Fruit fly (Drosophila melanogaster) Kc167 (cell line): ENCODE measurements around the gene CG34117.

Experiments
- Myc ChIP-seq: fragments of >200 bp; optimal IDR thresholded peaks from 2 replicates; lab custom pipeline; 2017; ENCODE audit warnings: missing external identifiers
- Sin3A ChIP-seq: fragments of >200 bp; optimal IDR thresholded peaks from 2 replicates; lab custom pipeline; 2018; ENCODE audit warnings: missing external identifiers
- h ChIP-seq: fragments of >200 bp; optimal IDR thresholded peaks from 3 replicates; lab custom pipeline; 2018; ENCODE audit warnings: missing external identifiers
- insv ChIP-seq: fragments of >200 bp; optimal IDR thresholded peaks from 3 replicates; lab custom pipeline; 2018; ENCODE audit warnings: missing external identifiers
- psq ChIP-seq: fragments of >200 bp; optimal IDR thresholded peaks from 2 replicates; lab custom pipeline; 2017; ENCODE audit warnings: missing external identifiers
- ttk ChIP-seq: sonication (Bioruptor generic); optimal IDR thresholded peaks from 2 replicates; lab custom pipeline; 2017; ENCODE audit warnings: missing external identifiers

Gene CG34117

dm6 chr3R:9428988-9429387 lies 29.1 kb upstream of the CG34117 start:
- TF ChIP-seq Sin3A (lab: Kevin White, UChicago) (no peak), psq (lab: Kevin White, UChicago) (no peak), ttk (lab: Kevin White, UChicago) (no peak), Myc (no peak), h (lab: Kevin White, UChicago) (no peak), insv (lab: Kevin White, UChicago) (no peak)

DNA sequence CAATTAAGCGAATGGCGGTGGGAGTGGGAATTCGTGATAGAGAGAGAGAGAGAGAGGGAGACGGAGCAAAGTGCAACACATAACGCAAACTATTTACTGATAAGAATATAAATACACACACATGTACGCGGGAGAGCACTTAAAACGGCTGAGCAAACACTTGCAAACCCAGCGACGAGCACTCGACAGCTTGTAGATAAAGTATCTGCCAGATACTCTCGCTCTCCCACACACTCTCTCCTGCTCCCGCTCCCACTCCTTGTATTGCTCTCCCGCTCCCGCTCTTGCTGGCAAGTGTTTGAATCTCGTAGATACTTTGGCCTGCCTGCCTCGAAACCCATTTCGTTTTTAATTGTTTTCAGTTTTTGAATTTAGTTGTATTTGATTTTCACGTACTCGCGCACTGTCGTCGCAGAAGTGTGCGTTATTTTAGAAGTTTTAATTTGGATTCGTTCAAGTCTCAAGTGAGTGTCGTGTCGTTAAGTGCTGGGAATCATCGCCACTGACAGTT lies 28.4 kb upstream of the CG34117 start:
- TF ChIP-seq Myc = no peak
- TF ChIP-seq ttk (lab: Kevin White, UChicago) = no peak
- no peak for TF ChIP-seq Sin3A (lab: Kevin White, UChicago)
- no peak for TF ChIP-seq insv (lab: Kevin White, UChicago)
- TF ChIP-seq h (lab: Kevin White, UChicago) = no peak
- no peak for TF ChIP-seq psq (lab: Kevin White, UChicago)

dm6 chr3R:9427328-9427727 lies 27.5 kb upstream of the CG34117 start:
- TF ChIP-seq psq (lab: Kevin White, UChicago) (no peak), insv (lab: Kevin White, UChicago) (no peak), h (lab: Kevin White, UChicago) (no peak), Myc (no peak), ttk (lab: Kevin White, UChicago) (no peak), Sin3A (lab: Kevin White, UChicago) (no peak)

- TF ChIP-seq Sin3A (lab: Kevin White, UChicago) = no peak
- no peak for TF ChIP-seq Myc
- no peak for TF ChIP-seq h (lab: Kevin White, UChicago)
- TF ChIP-seq psq (lab: Kevin White, UChicago) = no peak
- TF ChIP-seq ttk (lab: Kevin White, UChicago) = no peak
- TF ChIP-seq insv (lab: Kevin White, UChicago) = no peak
These were observed 24.3 kb upstream of the CG34117 start for dm6 chr3R:9424061-9424665.

- no peak for TF ChIP-seq ttk (lab: Kevin White, UChicago)
These were observed 22.5 kb upstream of the CG34117 start for dm6 chr3R:9422338-9422737.

DNA sequence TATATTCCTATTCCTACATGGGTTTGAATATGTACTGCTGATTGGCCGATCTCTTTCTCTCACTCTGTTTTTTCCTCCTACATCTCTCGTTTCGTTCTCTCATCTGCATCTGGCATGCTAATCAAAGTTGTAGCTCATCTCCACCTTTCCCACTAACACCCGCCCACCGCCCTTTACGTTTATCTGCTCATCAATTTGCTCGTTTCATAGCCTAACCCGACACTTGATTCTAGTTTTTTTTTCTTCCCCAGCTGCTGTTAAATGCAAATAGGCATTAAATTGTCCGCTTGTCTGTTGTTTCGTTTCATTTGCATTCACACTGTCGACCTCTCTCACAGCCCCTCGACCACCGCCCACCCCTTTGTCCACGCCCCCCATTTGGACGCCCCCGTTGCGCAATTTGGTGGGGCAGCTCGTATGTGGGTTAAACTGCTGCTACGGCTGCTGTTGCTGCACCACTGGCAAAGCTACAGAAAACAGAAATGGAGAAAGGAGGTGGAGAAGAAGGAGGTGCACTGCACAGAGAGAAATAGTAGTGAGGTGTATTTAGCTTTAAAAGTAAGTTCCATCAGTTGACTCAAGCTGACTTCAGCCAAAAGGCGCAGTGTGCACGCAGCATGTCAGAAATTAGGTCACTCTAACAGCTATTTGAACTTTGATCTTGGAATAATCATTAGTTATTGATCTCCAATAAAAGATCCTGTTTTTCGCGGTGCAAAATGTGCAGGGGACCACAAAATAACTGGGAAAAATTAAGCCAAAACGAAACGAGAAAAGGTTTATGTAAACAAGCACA lies 20.8 kb upstream of the CG34117 start:
- TF ChIP-seq Sin3A (lab: Kevin White, UChicago) (no peak), Myc (no peak), insv (lab: Kevin White, UChicago) (no peak), ttk (lab: Kevin White, UChicago) (no peak), psq (lab: Kevin White, UChicago) (no peak), h (lab: Kevin White, UChicago) (no peak)

DNA sequence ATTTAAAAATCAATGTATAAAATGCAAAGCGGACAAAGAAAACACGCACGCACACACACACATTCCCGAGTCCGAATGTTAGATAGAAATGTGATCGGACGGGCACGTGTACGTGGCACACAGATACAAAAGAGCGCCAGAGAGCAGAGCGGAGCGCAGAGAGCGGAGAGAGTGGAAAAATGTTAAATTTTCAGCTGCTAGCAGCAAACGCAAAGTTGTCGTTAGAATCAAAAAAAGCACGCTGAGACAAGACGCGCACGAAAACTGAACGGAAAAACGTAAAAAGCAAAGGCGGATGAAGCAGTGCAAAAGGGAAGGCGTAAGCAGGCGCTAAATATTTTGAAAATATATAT lies 19.4 kb upstream of the CG34117 start:
- TF ChIP-seq Myc = no peak
- no peak for TF ChIP-seq psq (lab: Kevin White, UChicago)
- no peak for TF ChIP-seq h (lab: Kevin White, UChicago)
- no peak for TF ChIP-seq ttk (lab: Kevin White, UChicago)
- TF ChIP-seq insv (lab: Kevin White, UChicago) = no peak

DNA sequence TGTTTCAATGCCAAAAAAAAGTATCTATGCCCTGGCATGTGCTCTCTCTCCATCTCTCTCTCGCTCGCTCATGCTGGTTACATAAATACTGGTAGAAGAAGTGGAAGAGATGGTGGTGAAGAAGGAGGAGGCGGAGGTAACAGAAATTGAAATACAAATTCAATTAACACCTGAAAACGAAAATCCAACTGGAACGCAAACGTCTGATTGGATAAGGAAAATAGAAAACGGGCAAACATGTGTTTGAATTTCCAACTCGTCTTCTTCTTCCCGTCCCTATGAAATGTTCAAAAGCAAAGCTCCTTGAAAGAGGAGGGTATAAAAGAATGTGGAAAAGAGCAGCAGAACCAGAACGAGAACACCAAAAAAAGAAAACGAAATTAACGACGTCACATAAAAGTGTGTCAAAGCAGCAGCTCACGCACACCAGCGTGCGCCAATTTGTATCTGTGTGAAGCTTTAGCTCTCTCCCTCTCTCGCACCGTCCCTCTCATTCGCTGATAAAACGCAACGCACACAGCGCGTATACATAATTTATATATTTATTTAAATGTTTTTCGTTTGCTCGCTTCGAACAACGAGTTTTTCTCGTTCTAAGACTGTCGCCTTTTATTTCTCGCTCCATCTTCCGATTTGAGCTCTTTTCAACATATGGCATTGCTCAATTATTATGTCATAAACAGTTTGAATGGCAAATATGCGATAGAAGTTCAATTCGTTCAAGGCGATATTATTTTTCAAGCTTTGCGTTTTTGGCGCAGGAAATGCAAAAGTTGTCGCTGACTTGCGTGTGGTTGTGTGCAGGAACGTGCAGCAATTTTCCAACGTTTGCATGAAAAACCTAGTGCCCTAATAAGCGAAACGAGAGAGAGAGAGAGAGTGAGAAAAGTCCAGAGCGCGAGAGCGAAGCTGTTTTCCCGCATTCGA lies 18.8 kb upstream of the CG34117 start:
- TF ChIP-seq Myc (no peak), h (lab: Kevin White, UChicago) (no peak), ttk (lab: Kevin White, UChicago) (no peak), insv (lab: Kevin White, UChicago) (no peak), Sin3A (lab: Kevin White, UChicago) (no peak)

dm6 chr3R:9417577-9418334 lies 17.9 kb upstream of the CG34117 start, which contains the start of gene ps:
Gene ps (plus strand): TSS chr3R:9417940.
- no peak for TF ChIP-seq insv (lab: Kevin White, UChicago)
- no peak for TF ChIP-seq Sin3A (lab: Kevin White, UChicago)
- no peak for TF ChIP-seq Myc
- no peak for TF ChIP-seq ttk (lab: Kevin White, UChicago)
- no peak for TF ChIP-seq h (lab: Kevin White, UChicago)
- TF ChIP-seq psq (lab: Kevin White, UChicago) = no peak

DNA sequence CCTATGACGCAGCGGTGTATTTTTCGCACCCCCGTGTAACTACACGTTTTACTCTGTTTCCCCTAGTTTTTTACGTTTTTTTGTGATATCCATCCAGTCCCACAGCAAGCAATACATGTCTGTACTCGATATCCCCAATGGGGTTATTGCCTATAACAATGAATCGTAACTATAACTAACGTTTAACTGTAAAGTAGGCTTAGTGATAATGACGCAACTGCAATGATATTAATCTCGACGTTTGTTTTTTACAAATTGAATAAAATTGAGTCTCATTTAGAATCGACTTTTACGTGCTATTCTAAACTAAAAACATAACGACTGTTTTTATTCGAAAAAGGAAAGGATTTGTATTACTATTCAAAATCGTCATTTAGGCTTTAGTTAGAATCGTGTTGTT lies 17.1 kb upstream of the CG34117 start:
- no peak for TF ChIP-seq insv (lab: Kevin White, UChicago)
- TF ChIP-seq h (lab: Kevin White, UChicago) = no peak
- TF ChIP-seq ttk (lab: Kevin White, UChicago) = no peak
- no peak for TF ChIP-seq Sin3A (lab: Kevin White, UChicago)
- TF ChIP-seq Myc = no peak
- no peak for TF ChIP-seq psq (lab: Kevin White, UChicago)
